Worm (Caenorhabditis elegans): Measurements from ENCODE around the gene F59C12.3.

The F59C12.3 gene

ce11 chrX:16590803-16591202 is 18.5 kb downstream of the F59C12.3 start (continued):
- TF ChIP-seq madf-5 (GFP tag; IDR thresholded peaks at IDR 0.05) (peak; percentile 80 to 86), vab-7 (GFP tag; IDR thresholded peaks at IDR 0.05) (peak; percentile 92), hmg-1.1 (GFP tag; IDR thresholded peaks at IDR 0.05) (peak; percentile 92), attf-4 (tag; optimal IDR thresholded peaks at IDR 0.05) (no peak), dmd-9 (GFP tag; IDR thresholded peaks at IDR 0.05) (peak; percentile 80), ztf-11 (tag; optimal IDR thresholded peaks at IDR 0.05) (no peak), lim-7 (GFP tag; IDR thresholded peaks at IDR 0.05) (peak; percentile 90), unc-62 (GFP tag; optimal IDR thresholded peaks at IDR 0.05 in 1 of 2) (no peak), unc-62 (tag; optimal IDR thresholded peaks at IDR 0.05) (no peak), F44E2.7 (GFP tag; IDR thresholded peaks at IDR 0.05) (no peak), Y105C5A.15 (GFP tag; IDR thresholded peaks at IDR 0.05) (peak; percentile 68; the same call in 1 of the 2 replicates), nhr-28 (tag; optimal IDR thresholded peaks at IDR 0.05) (peak; percentile 24), nhr-237 (tag; optimal IDR thresholded peaks at IDR 0.05) (no peak), snpc-1.2 (GFP tag; IDR thresholded peaks at IDR 0.05) (peak; percentile 85), zfp-2 (tag; optimal IDR thresholded peaks at IDR 0.05) (peak; percentile 1), egl-43 (GFP tag; IDR thresholded peaks at IDR 0.05) (peak; percentile 94), pha-4 (GFP tag; IDR thresholded peaks at IDR 0.05) (peak; percentile 88), pha-4 (tag; optimal IDR thresholded peaks at IDR 0.05) (no peak), T20F7.1 (GFP tag; optimal IDR thresholded peaks at IDR 0.05) (no peak), daf-19 (GFP tag; conservative IDR thresholded peaks at IDR 0.05) (peak; percentile 77), cey-2 (tag; optimal IDR thresholded peaks at IDR 0.05; ENCODE audit: borderline replicate concordance, insufficient read depth) (no peak), php-3 (GFP tag; IDR thresholded peaks at IDR 0.05) (no peak), madf-9 (GFP tag; conservative IDR thresholded peaks at IDR 0.05) (peak; percentile 81), ctbp-1 (GFP tag; IDR thresholded peaks at IDR 0.05) (peak; percentile 75; the same call in 1 of the 2 replicates), R02D3.7 (tag; optimal IDR thresholded peaks at IDR 0.05) (no peak), nhr-41 (GFP tag; IDR thresholded peaks at IDR 0.05) (peak; percentile 82; the same call in 1 of the 2 replicates), nhr-42 (GFP tag; IDR thresholded peaks at IDR 0.05) (peak; percentile 84), ama-1 (optimal IDR thresholded peaks at IDR 0.05) (no peak), jun-1 (tag; optimal IDR thresholded peaks at IDR 0.05) (no peak), dve-1 (tag; optimal IDR thresholded peaks at IDR 0.05; ENCODE audit: insufficient read depth) (no peak), egl-27 (tag; optimal IDR thresholded peaks at IDR 0.05) (no peak), mdt-29 (GFP tag; IDR thresholded peaks at IDR 0.05) (peak; percentile 39; the same call in 1 of the 2 replicates), ceh-28 (tag; optimal IDR thresholded peaks at IDR 0.05) (no peak), mxl-3 (GFP tag; optimal IDR thresholded peaks at IDR 0.05) (peak; percentile 50), D1046.2 (GFP tag; IDR thresholded peaks at IDR 0.05) (peak; percentile 80; the same call in 1 of the 2 replicates), nhr-102 (tag; optimal IDR thresholded peaks at IDR 0.05) (no peak), ceh-20 (GFP tag; IDR thresholded peaks at IDR 0.05) (peak; percentile 75), arid-1 (GFP tag; conservative IDR thresholded peaks at IDR 0.05) (peak; percentile 77; the same call in 1 of the 2 replicates), sdz-12 (GFP tag; optimal IDR thresholded peaks at IDR 0.05) (peak; percentile 8), lsy-2 (tag; optimal IDR thresholded peaks at IDR 0.05) (no peak), ceh-32 (tag; optimal IDR thresholded peaks at IDR 0.05; ENCODE audit: poor library complexity) (peak; percentile 14), ces-1 (GFP tag; optimal IDR thresholded peaks at IDR 0.05) (no peak), lin-15B (tag; optimal IDR thresholded peaks at IDR 0.05) (no peak), aha-1 (tag) (peak; percentile 86), daf-8 (GFP tag; IDR thresholded peaks at IDR 0.05) (no peak), mes-2 (tag; optimal IDR thresholded peaks at IDR 0.05; ENCODE audit: poor library complexity, severe bottlenecking) (peak; percentile 89), skn-1 (tag; optimal IDR thresholded peaks at IDR 0.05) (no peak), ceh-62 (tag; optimal IDR thresholded peaks at IDR 0.05) (no peak), nhr-25 (tag; optimal IDR thresholded peaks at IDR 0.05; ENCODE audit: borderline replicate concordance, insufficient read depth) (peak; percentile 33), lir-3 (tag; optimal IDR thresholded peaks at IDR 0.05) (peak; percentile 42), spr-3 (GFP tag; optimal IDR thresholded peaks at IDR 0.05) (peak; percentile 55)
